Fruit fly (Drosophila melanogaster) Kc167 (cell line): ENCODE results near the gene CG18262.

Experiments
- h ChIP-seq: fragments of >200 bp; optimal IDR thresholded peaks from 3 replicates; lab custom pipeline; 2018; ENCODE audit warnings: missing external identifiers
- insv ChIP-seq: fragments of >200 bp; optimal IDR thresholded peaks from 3 replicates; lab custom pipeline; 2018; ENCODE audit warnings: missing external identifiers
- psq ChIP-seq: fragments of >200 bp; optimal IDR thresholded peaks from 2 replicates; lab custom pipeline; 2017; ENCODE audit warnings: missing external identifiers
- ttk ChIP-seq: sonication (Bioruptor generic); optimal IDR thresholded peaks from 2 replicates; lab custom pipeline; 2017; ENCODE audit warnings: missing external identifiers

dm6 chrX:8152718-8153117, at the start of gene CG18262:
- no peak for TF ChIP-seq psq (lab: Kevin White, UChicago)
- TF ChIP-seq h (lab: Kevin White, UChicago) = no peak
- TF ChIP-seq ttk (lab: Kevin White, UChicago) = no peak
- no peak for TF ChIP-seq insv
